Fruit fly (Drosophila melanogaster) whole organism, embryonic: ENCODE data around the gene CG15423.

Experiments
- Atf-2 ChIP-seq: fragments of 200-800 bp; sonication (Bioruptor generic); optimal IDR thresholded peaks from 2 replicates; lab custom pipeline; 2016; ENCODE audit warnings: missing biosample characterization, missing genetic modification characterization
- CG10267 ChIP-seq: fragments of 200-800 bp; sonication (Bioruptor generic); optimal IDR thresholded peaks from 2 replicates; lab custom pipeline; 2018; ENCODE audit warnings: missing biosample characterization, mild to moderate bottlenecking, missing genetic modification characterization, moderate library complexity
- CG10274 ChIP-seq: fragments of 200-800 bp; sonication (Bioruptor generic); optimal IDR thresholded peaks from 3 replicates; lab custom pipeline; 2017; ENCODE audit warnings: missing biosample characterization, mild to moderate bottlenecking, missing genetic modification characterization
- CG10959 ChIP-seq: fragments of 200-800 bp; sonication (Bioruptor generic); IDR thresholded peaks from 2 replicates; pipeline ENCODE4 v1.3.6; 2022; ENCODE audit warnings: missing biosample characterization, missing genetic modification characterization
- CG11504 ChIP-seq: fragments of 200-800 bp; sonication (Bioruptor generic); optimal IDR thresholded peaks from 3 replicates; lab custom pipeline; 2019; ENCODE audit warnings: missing biosample characterization, mild to moderate bottlenecking, missing genetic modification characterization, moderate library complexity
- CG12219 ChIP-seq: fragments of 200-800 bp; sonication (Bioruptor generic); optimal IDR thresholded peaks from 3 replicates; lab custom pipeline; 2018; ENCODE audit warnings: missing biosample characterization, mild to moderate bottlenecking, missing genetic modification characterization
- CG12299 ChIP-seq: fragments of 200-800 bp; sonication (Bioruptor generic); optimal IDR thresholded peaks from 2 replicates; lab custom pipeline; 2018; ENCODE audit warnings: missing biosample characterization, mild to moderate bottlenecking, missing genetic modification characterization
- CG12769 ChIP-seq: fragments of 200-800 bp; sonication (Bioruptor generic); optimal IDR thresholded peaks from 2 replicates; lab custom pipeline; 2019; ENCODE audit warnings: missing biosample characterization, mild to moderate bottlenecking, missing genetic modification characterization, moderate library complexity
- CG12942 ChIP-seq: fragments of 200-800 bp; sonication (Bioruptor generic); optimal IDR thresholded peaks from 3 replicates; lab custom pipeline; 2016; ENCODE audit warnings: missing biosample characterization, missing genetic modification characterization
- CG14014 ChIP-seq: fragments of 200-800 bp; sonication (Bioruptor generic); IDR thresholded peaks from 2 replicates; pipeline ENCODE4 v1.3.6; 2022; ENCODE audit warnings: missing biosample characterization, missing genetic modification characterization
- CG14667 ChIP-seq: fragments of 200-800 bp; sonication (Bioruptor generic); IDR thresholded peaks from 2 replicates; pipeline ENCODE4 v1.3.6; 2022; ENCODE audit warnings: missing biosample characterization, missing genetic modification characterization
- CG14710 ChIP-seq: fragments of 200-800 bp; sonication (Bioruptor generic); optimal IDR thresholded peaks from 3 replicates; lab custom pipeline; 2019; ENCODE audit warnings: missing biosample characterization, mild to moderate bottlenecking, missing genetic modification characterization, moderate library complexity
- CG14860 ChIP-seq: fragments of 200-800 bp; sonication (Bioruptor generic); IDR thresholded peaks from 3 replicates; pipeline ENCODE4 v1.3.6; 2022; ENCODE audit warnings: missing biosample characterization, missing genetic modification characterization; ENCODE audit not compliant: partially characterized antibody
- CG15011 ChIP-seq: fragments of 200-800 bp; sonication (Bioruptor generic); optimal IDR thresholded peaks from 3 replicates; lab custom pipeline; 2018; ENCODE audit warnings: missing biosample characterization, mild to moderate bottlenecking, missing genetic modification characterization
- CG1602 ChIP-seq: fragments of 200-800 bp; sonication (Bioruptor generic); optimal IDR thresholded peaks from 3 replicates; lab custom pipeline; 2016; ENCODE audit warnings: missing biosample characterization, missing genetic modification characterization
- CG16779 ChIP-seq: fragments of 200-800 bp; sonication (Bioruptor generic); IDR thresholded peaks from 2 replicates; pipeline ENCODE4 v1.3.6; 2022; ENCODE audit warnings: missing biosample characterization, missing genetic modification characterization
- CG17361 ChIP-seq: fragments of 200-800 bp; sonication (Bioruptor generic); IDR thresholded peaks from 3 replicates; pipeline ENCODE4 v1.3.6; 2022; ENCODE audit warnings: missing biosample characterization, missing genetic modification characterization
- CG2199 ChIP-seq: fragments of 200-800 bp; sonication (Bioruptor generic); IDR thresholded peaks from 3 replicates; pipeline ENCODE4 v1.3.6; 2022; ENCODE audit warnings: missing biosample characterization, missing genetic modification characterization
- CG4424 ChIP-seq: fragments of 200-800 bp; sonication (Bioruptor generic); optimal IDR thresholded peaks from 3 replicates; lab custom pipeline; 2016; ENCODE audit warnings: missing biosample characterization, missing genetic modification characterization
- CG4730 ChIP-seq: fragments of 200-800 bp; sonication (Bioruptor generic); IDR thresholded peaks from 2 replicates; pipeline ENCODE4 v1.3.6; 2022; ENCODE audit warnings: missing biosample characterization, missing genetic modification characterization
- CG5245 ChIP-seq: fragments of 200-800 bp; sonication (Bioruptor generic); optimal IDR thresholded peaks from 3 replicates; lab custom pipeline; 2016; ENCODE audit warnings: missing biosample characterization, missing genetic modification characterization
- CG6813 ChIP-seq: fragments of 200-800 bp; sonication (Bioruptor generic); optimal IDR thresholded peaks from 2 replicates; lab custom pipeline; 2017; ENCODE audit warnings: missing biosample characterization, missing genetic modification characterization, mild to moderate bottlenecking, moderate library complexity, missing genetic modification reagents
- CG8281 ChIP-seq: fragments of 200-800 bp; sonication (Bioruptor generic); optimal IDR thresholded peaks from 2 replicates; lab custom pipeline; 2018; ENCODE audit warnings: missing biosample characterization, mild to moderate bottlenecking, missing genetic modification characterization, moderate library complexity
- CG8290 ChIP-seq, 3 experiments: fragments of 200-800 bp; sonication (Bioruptor generic); optimal IDR thresholded peaks; 2 replicates each; lab custom pipeline; 2016 to 2019; ENCODE audit warnings: missing biosample characterization in 3 of 3, missing genetic modification characterization in 3 of 3, mild to moderate bottlenecking in 2 of 3, moderate library complexity in 1 of 3
- Hr3 ChIP-seq: fragments of 200-800 bp; sonication (Bioruptor generic); optimal IDR thresholded peaks from 3 replicates; lab custom pipeline; 2016; ENCODE audit warnings: missing biosample characterization, missing genetic modification characterization
- Hr51 ChIP-seq, 2 experiments: fragments of 200-800 bp; sonication (Bioruptor generic); optimal IDR thresholded peaks; 2 replicates in 1 of 2; 3 replicates in 1 of 2; lab custom pipeline; 2016 to 2018; ENCODE audit warnings: missing biosample characterization in 2 of 2, missing genetic modification characterization in 2 of 2, mild to moderate bottlenecking in 1 of 2, moderate library complexity in 1 of 2
- Hsf ChIP-seq: fragments of 200-800 bp; sonication (Bioruptor generic); optimal IDR thresholded peaks from 3 replicates; lab custom pipeline; 2016; ENCODE audit warnings: missing biosample characterization, missing genetic modification characterization
- Sox102F ChIP-seq: fragments of 200-800 bp; sonication (Bioruptor generic); optimal IDR thresholded peaks from 2 replicates; lab custom pipeline; 2018; ENCODE audit warnings: missing biosample characterization, mild to moderate bottlenecking, missing genetic modification characterization, moderate library complexity
- Spps ChIP-seq: fragments of 200-800 bp; sonication (Bioruptor generic); optimal IDR thresholded peaks from 2 replicates; lab custom pipeline; 2018; ENCODE audit warnings: missing biosample characterization, mild to moderate bottlenecking, missing genetic modification characterization
- Xbp1 ChIP-seq: fragments of 200-800 bp; sonication (Bioruptor generic); optimal IDR thresholded peaks from 3 replicates; lab custom pipeline; 2016; ENCODE audit warnings: missing biosample characterization, mild to moderate bottlenecking, missing genetic modification characterization
- YL-1 ChIP-seq: fragments of 200-800 bp; sonication (Bioruptor generic); optimal IDR thresholded peaks from 3 replicates; lab custom pipeline; 2017; ENCODE audit warnings: missing biosample characterization, mild to moderate bottlenecking, missing genetic modification characterization
- ac ChIP-seq: fragments of 200-800 bp; sonication (Bioruptor generic); optimal IDR thresholded peaks from 3 replicates; lab custom pipeline; 2017; ENCODE audit warnings: missing biosample characterization, mild to moderate bottlenecking, missing genetic modification characterization
- bcd ChIP-seq: fragments of 200-800 bp; sonication (Bioruptor generic); optimal IDR thresholded peaks from 2 replicates; lab custom pipeline; 2017; ENCODE audit warnings: missing biosample characterization, mild to moderate bottlenecking, missing genetic modification characterization
- bsh ChIP-seq, 2 experiments: fragments of 200-800 bp; sonication (Bioruptor generic); optimal IDR thresholded peaks; 2 replicates each; lab custom pipeline; 2017 to 2018; ENCODE audit warnings: mild to moderate bottlenecking in 2 of 2, missing biosample characterization in 2 of 2, missing genetic modification characterization in 2 of 2, moderate library complexity in 1 of 2
- chif ChIP-seq, 2 experiments: fragments of 200-800 bp; sonication (Bioruptor generic); optimal IDR thresholded peaks; 3 replicates each; lab custom pipeline; 2016; ENCODE audit warnings: missing biosample characterization in 2 of 2, missing genetic modification characterization in 2 of 2
- fd102C ChIP-seq: fragments of 200-800 bp; sonication (Bioruptor generic); optimal IDR thresholded peaks from 2 replicates; lab custom pipeline; 2018; ENCODE audit warnings: missing biosample characterization, mild to moderate bottlenecking, missing genetic modification characterization, moderate library complexity
- gcm2 ChIP-seq: fragments of 200-800 bp; sonication (Bioruptor generic); optimal IDR thresholded peaks from 2 replicates; lab custom pipeline; 2016; ENCODE audit warnings: missing biosample characterization, missing genetic modification characterization
- gt ChIP-seq: fragments of 200-800 bp; sonication (Bioruptor generic); IDR thresholded peaks from 2 replicates; pipeline ENCODE4 v1.3.6; 2022; ENCODE audit warnings: missing biosample characterization, missing genetic modification characterization
- hth ChIP-seq: fragments of >200 bp; optimal IDR thresholded peaks from 2 replicates; lab custom pipeline; 2017; ENCODE audit warnings: inconsistent platforms
- klu ChIP-seq: fragments of 200-800 bp; sonication (Bioruptor generic); IDR thresholded peaks from 2 replicates; pipeline ENCODE4 v1.3.6; 2022; ENCODE audit warnings: missing biosample characterization, missing genetic modification characterization
- lilli ChIP-seq: fragments of 200-800 bp; sonication (Bioruptor generic); optimal IDR thresholded peaks from 3 replicates; lab custom pipeline; 2016; ENCODE audit warnings: missing biosample characterization, missing genetic modification characterization
- run ChIP-seq: fragments of 200-800 bp; sonication (Bioruptor generic); optimal IDR thresholded peaks from 3 replicates; lab custom pipeline; 2018; ENCODE audit warnings: missing biosample characterization, mild to moderate bottlenecking, missing genetic modification characterization
- sens ChIP-seq: fragments of 200-800 bp; sonication (Bioruptor generic); peaks from one replicate; lab custom pipeline; 2016; ENCODE audit warnings: missing biosample characterization, missing genetic modification characterization
- sim ChIP-seq: fragments of 200-800 bp; sonication (Bioruptor generic); IDR thresholded peaks from 2 replicates; pipeline ENCODE4 v1.3.6; 2022; ENCODE audit warnings: missing biosample characterization, missing genetic modification characterization
- sqz ChIP-seq: fragments of 200-800 bp; sonication (Bioruptor generic); optimal IDR thresholded peaks from 3 replicates; lab custom pipeline; 2018; ENCODE audit warnings: missing biosample characterization, mild to moderate bottlenecking, missing genetic modification characterization
- tio ChIP-seq: fragments of 200-800 bp; sonication (Bioruptor generic); optimal IDR thresholded peaks from 2 replicates; lab custom pipeline; 2017; ENCODE audit warnings: missing biosample characterization, missing genetic modification characterization, inconsistent platforms
- trem ChIP-seq: fragments of 200-800 bp; optimal IDR thresholded peaks from 3 replicates; lab custom pipeline; 2019; ENCODE audit warnings: missing biosample characterization, mild to moderate bottlenecking, missing genetic modification characterization, moderate library complexity
- twi ChIP-seq: fragments of 200-800 bp; optimal IDR thresholded peaks from 2 replicates; lab custom pipeline; 2019; ENCODE audit warnings: missing biosample characterization, mild to moderate bottlenecking, missing genetic modification characterization, moderate library complexity

Gene CG15423

dm6 chr2L:4052346-4052745 is 46.5 kb downstream of the CG15423 start:
- peak; percentile 3 for TF ChIP-seq sens (GFP tag; lab: Kevin White, UChicago)
- TF ChIP-seq hth (lab: Kevin White, UChicago) = no peak
- no peak for TF ChIP-seq CG15011 (GFP tag; lab: Kevin White, UChicago)
- TF ChIP-seq Xbp1 (GFP tag; lab: Kevin White, UChicago) = no peak
- peak; percentile 12 for TF ChIP-seq twi
- TF ChIP-seq CG8281 (tag; lab: Kevin White, UChicago) = no peak
- peak; percentile 50 for TF ChIP-seq sqz (GFP tag; lab: Kevin White, UChicago)
- no peak for TF ChIP-seq run (tag; lab: Kevin White, UChicago)
- no peak for TF ChIP-seq Hsf (GFP tag; lab: Kevin White, UChicago)
- peak; percentile 46 for TF ChIP-seq CG12769 (tag; lab: Kevin White, UChicago)
- TF ChIP-seq CG11504 (tag; lab: Kevin White, UChicago) = no peak
- TF ChIP-seq CG6813 (GFP tag; lab: Kevin White, UChicago) = no peak
- TF ChIP-seq CG1602 (GFP tag; lab: Kevin White, UChicago) = no peak
- no peak for TF ChIP-seq klu (GFP tag; lab: Robert Waterston, UW)
- no peak for TF ChIP-seq chif (GFP tag; optimal IDR thresholded peaks at IDR 0.05; lab: Kevin White, UChicago)
- no peak for TF ChIP-seq CG14860 (GFP tag; lab: Robert Waterston, UW)
- TF ChIP-seq CG2199 = peak; percentile 58; the same call in 1 of the 3 replicates
- TF ChIP-seq CG10274 = no peak
- TF ChIP-seq bcd (GFP tag; lab: Kevin White, UChicago) = no peak
- no peak for TF ChIP-seq CG12219

- peak; percentile 14; the same call in 1 of the 2 replicates for TF ChIP-seq gt (GFP tag; lab: Robert Waterston, UW)
- TF ChIP-seq lilli (GFP tag; lab: Kevin White, UChicago) = peak; percentile 46
- peak; percentile 75 for TF ChIP-seq CG17361 (GFP tag; lab: Robert Waterston, UW)
- peak; percentile 48; the same call in 1 of the 2 replicates for TF ChIP-seq CG10959 (GFP tag; lab: Robert Waterston, UW)
- peak; percentile 42 to 88 for TF ChIP-seq bsh (GFP tag; optimal IDR thresholded peaks at IDR 0.05; lab: Kevin White, UChicago)
- peak; percentile 47 for TF ChIP-seq CG12942 (GFP tag; lab: Kevin White, UChicago)
- peak; percentile 75 for TF ChIP-seq CG10267
- no peak for TF ChIP-seq Atf-2 (GFP tag; lab: Kevin White, UChicago)
- TF ChIP-seq fd102C (GFP tag; lab: Kevin White, UChicago) = no peak
- TF ChIP-seq CG16779 (GFP tag; lab: Robert Waterston, UW) = no peak
- peak; percentile 44 for TF ChIP-seq Xbp1 (GFP tag; lab: Kevin White, UChicago)
- TF ChIP-seq CG12299 (tag; lab: Kevin White, UChicago) = peak; percentile 61
- peak; percentile 91 for TF ChIP-seq Sox102F
- TF ChIP-seq CG8290 (GFP tag; optimal IDR thresholded peaks at IDR 0.05; lab: Kevin White, UChicago) = peak; percentile 42
- TF ChIP-seq CG8290 (tag; optimal IDR thresholded peaks at IDR 0.05; lab: Kevin White, UChicago) = no peak
- TF ChIP-seq trem (tag; lab: Kevin White, UChicago) = peak; percentile 77
- peak; percentile 40 for TF ChIP-seq CG5245
- TF ChIP-seq YL-1 (GFP tag; lab: Kevin White, UChicago) = peak; percentile 13
- peak; percentile 73 for TF ChIP-seq Spps
- TF ChIP-seq sim (GFP tag; lab: Robert Waterston, UW) = 0 out of 2 replicates have a peak, but pooled peaks have one; percentile 68
- peak; percentile 23 for TF ChIP-seq gcm2 (GFP tag; lab: Kevin White, UChicago)
- TF ChIP-seq Hr3 = peak; percentile 82
- TF ChIP-seq ac (GFP tag; lab: Kevin White, UChicago) = peak; percentile 17
- TF ChIP-seq CG4730 (GFP tag; lab: Robert Waterston, UW) = peak; percentile 56; the same call in 1 of the 2 replicates
- peak; percentile 30; the same call in 1 of the 2 replicates for TF ChIP-seq CG14014
- peak; percentile 54 for TF ChIP-seq tio (GFP tag; lab: Kevin White, UChicago)
- peak; percentile 68 for TF ChIP-seq CG14667 (GFP tag; lab: Robert Waterston, UW)
- TF ChIP-seq CG4424 = peak; percentile 66
- peak; percentile 77 for TF ChIP-seq CG11504 (tag; lab: Kevin White, UChicago)
- peak in 1 of 2 experiments; percentile 67 for TF ChIP-seq Hr51 (GFP tag; optimal IDR thresholded peaks at IDR 0.05; lab: Kevin White, UChicago)
- TF ChIP-seq CG14710 (tag; lab: Kevin White, UChicago) = peak; percentile 83
Measured at dm6 chr2L:4053421-4054091, 47.7 kb downstream of the CG15423 start.
